Fruit fly (Drosophila melanogaster) whole organism: ENCODE results near the gene Obp83g.

Experiments
- CG8478 ChIP-seq: fragments of >200 bp; optimal IDR thresholded peaks from 2 replicates; lab custom pipeline; 2018; ENCODE audit warnings: inconsistent platforms
- Dll ChIP-seq: fragments of >200 bp; optimal IDR thresholded peaks from 2 replicates; lab custom pipeline; 2017
- EcR ChIP-seq, 2 experiments: fragments of >200 bp; optimal IDR thresholded peaks; 2 replicates each; lab custom pipeline; 2017; ENCODE audit warnings: missing biosample characterization in 2 of 2, missing genetic modification characterization in 2 of 2, missing genetic modification reagents in 2 of 2
- pan ChIP-seq: fragments of >200 bp; optimal IDR thresholded peaks from 2 replicates; lab custom pipeline; 2017
- psq ChIP-seq: fragments of >200 bp; optimal IDR thresholded peaks from 2 replicates; lab custom pipeline; 2017
- usp ChIP-seq: fragments of >200 bp; optimal IDR thresholded peaks from 2 replicates; lab custom pipeline; 2017; ENCODE audit warnings: missing biosample characterization, missing genetic modification characterization, mixed read lengths

DNA sequence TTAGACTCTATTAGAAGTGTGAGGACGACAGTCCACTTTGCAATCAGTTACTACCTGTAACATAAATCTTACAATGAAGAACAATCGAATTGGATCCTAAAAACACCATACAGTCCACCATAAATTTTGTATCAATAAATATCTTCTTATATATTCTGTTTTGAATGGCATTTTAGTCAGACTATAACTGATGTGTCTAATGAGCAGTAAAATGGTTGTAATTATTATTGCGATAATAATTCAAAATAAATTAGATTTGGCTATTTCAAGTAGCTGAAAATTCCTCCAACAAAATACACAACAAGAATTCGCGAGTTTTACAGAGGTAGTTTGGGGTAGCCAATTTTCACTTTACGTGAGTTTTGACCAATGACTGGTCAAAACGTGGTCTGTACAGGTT lies 9.8 kb downstream of the Obp83g start:
- no peak for TF ChIP-seq CG8478 (lab: Kevin White, UChicago)
- TF ChIP-seq psq (lab: Kevin White, UChicago): no peak
- TF ChIP-seq EcR (GFP tag; optimal IDR thresholded peaks at IDR 0.05; lab: Kevin White, UChicago): no peak
- TF ChIP-seq Dll: no peak
- TF ChIP-seq usp (GFP tag; lab: Kevin White, UChicago): no peak
- no peak for TF ChIP-seq pan
